Fruit fly (Drosophila melanogaster): ENCODE measurements around the gene iPLA2-VIA.

Gene iPLA2-VIA

dm6 chr3L:9859624-9860023 lies 4.5 kb downstream of the iPLA2-VIA start, which contains the start of gene CG10809 (continued):
- TF ChIP-seq hkb (optimal IDR thresholded peaks at IDR 0.05) (no peak), hkb (GFP tag; IDR thresholded peaks at IDR 0.05) (no peak), zen2 (GFP tag; IDR thresholded peaks at IDR 0.05; ENCODE audit: partially characterized antibody) (peak; percentile 62; the same call in 1 of the 3 replicates), CG10147 (GFP tag; optimal IDR thresholded peaks at IDR 0.05) (peak; percentile 4), Nf-YC (tag; optimal IDR thresholded peaks at IDR 0.05) (peak; percentile 50), CG33213 (GFP tag; optimal IDR thresholded peaks at IDR 0.05) (no peak), gcm2 (GFP tag; optimal IDR thresholded peaks at IDR 0.05) (no peak), bbx (GFP tag; IDR thresholded peaks at IDR 0.05; ENCODE audit: partially characterized antibody) (peak; percentile 92), p53 (GFP tag; optimal IDR thresholded peaks at IDR 0.05) (no peak), grn (GFP tag; optimal IDR thresholded peaks at IDR 0.05) (peak; percentile 82), Awh (GFP tag; IDR thresholded peaks at IDR 0.05) (no peak), esg (GFP tag; conservative IDR thresholded peaks at IDR 0.05) (no peak), CG14710 (tag; optimal IDR thresholded peaks at IDR 0.05) (peak; percentile 79), CG17829 (tag; optimal IDR thresholded peaks at IDR 0.05) (peak; percentile 42), z (GFP tag; IDR thresholded peaks at IDR 0.05) (no peak), PHDP (tag; optimal IDR thresholded peaks at IDR 0.05) (peak; percentile 25), Mad (GFP tag; optimal IDR thresholded peaks at IDR 0.05) (no peak), Doc3 (GFP tag; IDR thresholded peaks at IDR 0.05; ENCODE audit: partially characterized antibody) (peak; percentile 86), CG7271 (tag; optimal IDR thresholded peaks at IDR 0.05) (peak; percentile 10), vnd (GFP tag; IDR thresholded peaks at IDR 0.05; ENCODE audit: partially characterized antibody) (peak; percentile 92), CG6813 (GFP tag; optimal IDR thresholded peaks at IDR 0.05) (no peak), CG33557 (GFP tag; optimal IDR thresholded peaks at IDR 0.05) (peak; percentile 17), jigr1 (GFP tag; IDR thresholded peaks at IDR 0.05) (peak; percentile 57; the same call in 1 of the 3 replicates), slbo (GFP tag; IDR thresholded peaks at IDR 0.05) (peak; percentile 52; the same call in 1 of the 2 replicates), CG17385 (GFP tag; optimal IDR thresholded peaks at IDR 0.05) (peak; percentile 6), Ptx1 (GFP tag; IDR thresholded peaks at IDR 0.05) (peak; percentile 11; the same call in 1 of the 2 replicates), Fer2 (tag; optimal IDR thresholded peaks at IDR 0.05) (no peak), Hmx (GFP tag; optimal IDR thresholded peaks at IDR 0.05) (no peak), Sry-β (GFP tag; optimal IDR thresholded peaks at IDR 0.05) (peak; percentile 18), Dip3 (GFP tag; optimal IDR thresholded peaks at IDR 0.05) (peak; percentile 8), Atf-2 (GFP tag; optimal IDR thresholded peaks at IDR 0.05) (no peak), CG13287 (GFP tag; IDR thresholded peaks at IDR 0.05; ENCODE audit: partially characterized antibody) (peak; percentile 95), nmo (GFP tag; optimal IDR thresholded peaks at IDR 0.05) (peak; percentile 75), salm (tag; optimal IDR thresholded peaks at IDR 0.05) (no peak), trh (GFP tag; optimal IDR thresholded peaks at IDR 0.05) (peak; percentile 38), CG6765 (GFP tag; optimal IDR thresholded peaks at IDR 0.05) (no peak), Usf (GFP tag; optimal IDR thresholded peaks at IDR 0.05) (no peak), fd96Cb (tag; optimal IDR thresholded peaks at IDR 0.05) (peak; percentile 7), CG9876 (GFP tag; optimal IDR thresholded peaks at IDR 0.05) (peak; percentile 33), her (GFP tag; optimal IDR thresholded peaks at IDR 0.05) (peak; percentile 22), ind (GFP tag; optimal IDR thresholded peaks at IDR 0.05) (peak; percentile 15), Nf-YB (GFP tag; optimal IDR thresholded peaks at IDR 0.05) (no peak), bcd (GFP tag; optimal IDR thresholded peaks at IDR 0.05) (peak; percentile 34), CG11093 (GFP tag; IDR thresholded peaks at IDR 0.05) (no peak), nerfin-2 (GFP tag; IDR thresholded peaks at IDR 0.05; ENCODE audit: partially characterized antibody) (peak; percentile 73), CG8089 (GFP tag; optimal IDR thresholded peaks at IDR 0.05) (no peak), ftz-f1 (GFP tag; optimal IDR thresholded peaks at IDR 0.05) (no peak), cwo (GFP tag; optimal IDR thresholded peaks at IDR 0.05) (no peak), zf30C (GFP tag; optimal IDR thresholded peaks at IDR 0.05) (no peak), ssp (GFP tag; IDR thresholded peaks at IDR 0.05) (no peak), HLH4C (GFP tag; IDR thresholded peaks at IDR 0.05; ENCODE audit: partially characterized antibody) (peak; percentile 89)

Data from whole organism, embryonic.